Worm (Caenorhabditis elegans) whole organism, early embryonic: ENCODE data around the gene dod-20.

Source experiments
- B0310.2 ChIP-seq: sonication (generic microtip); optimal IDR thresholded peaks from 2 replicates; lab custom pipeline; 2016; ENCODE audit warnings: mild to moderate bottlenecking, missing genetic modification characterization, missing compliant biosample characterization
- F13C5.2 ChIP-seq: sonication (generic microtip); optimal IDR thresholded peaks from 2 replicates; lab custom pipeline; 2017; ENCODE audit warnings: mild to moderate bottlenecking, missing genetic modification characterization, inconsistent platforms, missing compliant biosample characterization
- aly-1 ChIP-seq: sonication (generic microtip); optimal IDR thresholded peaks from 2 replicates; lab custom pipeline; 2016; ENCODE audit warnings: missing genetic modification characterization, missing compliant biosample characterization
- ama-1 ChIP-seq: fragments of 150-350 bp; optimal IDR thresholded peaks from 2 replicates; lab custom pipeline; 2014
- ceh-13 ChIP-seq: fragments of 200-800 bp; sonication (Bioruptor generic); optimal IDR thresholded peaks from 2 replicates; lab custom pipeline; 2018; ENCODE audit warnings: mild to moderate bottlenecking, missing genetic modification characterization, missing compliant biosample characterization
- ceh-36 ChIP-seq: sonication (generic microtip); optimal IDR thresholded peaks from 2 replicates; lab custom pipeline; 2016; ENCODE audit warnings: missing genetic modification characterization, inconsistent platforms, missing compliant biosample characterization
- ets-7 ChIP-seq: sonication (generic microtip); optimal IDR thresholded peaks from 2 replicates; lab custom pipeline; 2016; ENCODE audit warnings: missing genotype, missing genetic modification characterization, missing compliant biosample characterization
- flt-1 ChIP-seq: fragments of 200-800 bp; sonication (Bioruptor generic); IDR thresholded peaks from 2 replicates; pipeline ENCODE4 v1.3.6; 2022; ENCODE audit warnings: missing genetic modification characterization, missing compliant biosample characterization
- hmbx-1 ChIP-seq: sonication (generic microtip); optimal IDR thresholded peaks from 2 replicates; lab custom pipeline; 2016; ENCODE audit warnings: mild to moderate bottlenecking, missing genetic modification characterization, missing compliant biosample characterization
- hmg-4 ChIP-seq: fragments of 200-800 bp; sonication (Bioruptor generic); optimal IDR thresholded peaks from 2 replicates; lab custom pipeline; 2018; ENCODE audit warnings: mild to moderate bottlenecking, missing genetic modification characterization, missing compliant biosample characterization
- hnd-1 ChIP-seq: sonication (generic microtip); optimal IDR thresholded peaks from 2 replicates; lab custom pipeline; 2016; ENCODE audit warnings: missing genetic modification characterization, missing compliant biosample characterization
- pes-1 ChIP-seq: fragments of 200-800 bp; sonication (Bioruptor generic); IDR thresholded peaks from 2 replicates; pipeline ENCODE4 v1.3.6; 2022; ENCODE audit warnings: missing genetic modification reagents, missing genetic modification characterization, missing compliant biosample characterization
- scrt-1 ChIP-seq: fragments of 200-800 bp; sonication (Bioruptor generic); IDR thresholded peaks from 2 replicates; pipeline ENCODE4 v1.3.6; 2022; ENCODE audit warnings: missing genetic modification characterization, missing compliant biosample characterization
- sea-1 ChIP-seq: fragments of 200-800 bp; sonication (Bioruptor generic); conservative IDR thresholded peaks from 2 replicates; pipeline ENCODE4 v1.3.6; 2022; ENCODE audit warnings: missing genetic modification characterization, missing compliant biosample characterization
- tbx-11 ChIP-seq: fragments of 200-800 bp; sonication (Bioruptor generic); IDR thresholded peaks from 2 replicates; pipeline ENCODE4 v1.3.6; 2022; ENCODE audit warnings: missing genetic modification characterization, missing compliant biosample characterization
- tbx-37 ChIP-seq: fragments of 200-800 bp; sonication (Bioruptor generic); conservative IDR thresholded peaks from 2 replicates; pipeline ENCODE4 v1.3.6; 2022; ENCODE audit warnings: missing genetic modification reagents, missing genetic modification characterization, missing compliant biosample characterization
- tra-4 ChIP-seq: sonication (generic microtip); optimal IDR thresholded peaks from 2 replicates; lab custom pipeline; 2017; ENCODE audit warnings: missing genetic modification characterization, missing compliant biosample characterization

dod-20 gene

ce11 chrV:385488-385887 is 36.7 kb upstream of the dod-20 start, which contains the start of gene lipl-5:
Gene lipl-5 (plus strand): TSS chrV:385746.
- TF ChIP-seq pes-1 (GFP tag; lab: Robert Waterston, UW): no peak
- no peak for TF ChIP-seq hmbx-1 (tag; lab: Kevin White, UChicago)
- no peak for TF ChIP-seq hmg-4
- no peak for TF ChIP-seq sea-1 (GFP tag; lab: Robert Waterston, UW)
- no peak for TF ChIP-seq flt-1 (GFP tag; lab: Robert Waterston, UW)
- TF ChIP-seq B0310.2: no peak
- TF ChIP-seq scrt-1: no peak
- TF ChIP-seq ets-7 (tag; lab: Kevin White, UChicago): no peak
- no peak for TF ChIP-seq F13C5.2 (tag; lab: Kevin White, UChicago)
- no peak for TF ChIP-seq ama-1 (lab: Kevin White, UChicago)
- TF ChIP-seq tbx-37 (GFP tag; lab: Robert Waterston, UW): no peak
- TF ChIP-seq ceh-36 (tag; lab: Kevin White, UChicago): no peak
- TF ChIP-seq ceh-13: no peak

- no peak for TF ChIP-seq ama-1 (lab: Kevin White, UChicago)
- TF ChIP-seq pes-1 (GFP tag; lab: Robert Waterston, UW): no peak
Measured at ce11 chrV:388397-388796, 33.8 kb upstream of the dod-20 start, which contains the start of gene ZK6.6. Gene ZK6.6 (plus strand): TSS chrV:388697.

- TF ChIP-seq B0310.2 (no peak), aly-1 (tag; lab: Kevin White, UChicago) (no peak), F13C5.2 (tag; lab: Kevin White, UChicago) (no peak), tbx-37 (GFP tag; lab: Robert Waterston, UW) (no peak), ceh-36 (tag; lab: Kevin White, UChicago) (no peak), sea-1 (GFP tag; lab: Robert Waterston, UW) (no peak), tra-4 (tag; lab: Kevin White, UChicago) (no peak), flt-1 (GFP tag; lab: Robert Waterston, UW) (no peak), ceh-13 (no peak), hmg-4 (no peak), pes-1 (GFP tag; lab: Robert Waterston, UW) (no peak), tbx-11 (GFP tag; lab: Robert Waterston, UW) (no peak), hmbx-1 (tag; lab: Kevin White, UChicago) (no peak), hnd-1 (tag; lab: Kevin White, UChicago) (no peak), scrt-1 (no peak)
Measured at ce11 chrV:392199-392678, 30.0 kb upstream of the dod-20 start, which contains the start of gene nhr-254. Gene nhr-254 (plus strand): TSS chrV:392628.

ce11 chrV:396309-396708 is 25.9 kb upstream of the dod-20 start, which contains the start of gene nhr-253:
Gene nhr-253 (plus strand): TSS chrV:396593.
- TF ChIP-seq pes-1 (GFP tag; lab: Robert Waterston, UW): no peak
- no peak for TF ChIP-seq ceh-36 (tag; lab: Kevin White, UChicago)
- no peak for TF ChIP-seq hnd-1 (tag; lab: Kevin White, UChicago)
- no peak for TF ChIP-seq hmg-4
- TF ChIP-seq tbx-11 (GFP tag; lab: Robert Waterston, UW): no peak
- TF ChIP-seq ama-1 (lab: Kevin White, UChicago): no peak
- no peak for TF ChIP-seq hmbx-1 (tag; lab: Kevin White, UChicago)
- no peak for TF ChIP-seq tbx-37 (GFP tag; lab: Robert Waterston, UW)
- TF ChIP-seq F13C5.2 (tag; lab: Kevin White, UChicago): no peak
- no peak for TF ChIP-seq aly-1 (tag; lab: Kevin White, UChicago)
- no peak for TF ChIP-seq scrt-1
- TF ChIP-seq flt-1 (GFP tag; lab: Robert Waterston, UW): no peak
- TF ChIP-seq sea-1 (GFP tag; lab: Robert Waterston, UW): no peak

ce11 chrV:399721-400120 is 22.5 kb upstream of the dod-20 start, which contains the start of gene scl-27:
Gene scl-27 (plus strand): TSS chrV:400021.
- TF ChIP-seq hnd-1 (tag; lab: Kevin White, UChicago): no peak
- no peak for TF ChIP-seq F13C5.2 (tag; lab: Kevin White, UChicago)
- no peak for TF ChIP-seq ceh-36 (tag; lab: Kevin White, UChicago)
- TF ChIP-seq sea-1 (GFP tag; lab: Robert Waterston, UW): no peak
- no peak for TF ChIP-seq scrt-1
- no peak for TF ChIP-seq ets-7 (tag; lab: Kevin White, UChicago)
- TF ChIP-seq pes-1 (GFP tag; lab: Robert Waterston, UW): no peak
- no peak for TF ChIP-seq hmg-4
- TF ChIP-seq tra-4 (tag; lab: Kevin White, UChicago): no peak

ce11 chrV:403028-403427 is 19.2 kb upstream of the dod-20 start, which contains the start of gene srh-62:
Gene srh-62 (minus strand): TSS chrV:403128.
- TF ChIP-seq hmbx-1 (tag; lab: Kevin White, UChicago) (no peak), tra-4 (tag; lab: Kevin White, UChicago) (no peak), sea-1 (GFP tag; lab: Robert Waterston, UW) (no peak), scrt-1 (no peak), B0310.2 (no peak), hnd-1 (tag; lab: Kevin White, UChicago) (no peak), aly-1 (tag; lab: Kevin White, UChicago) (no peak), hmg-4 (no peak)

- TF ChIP-seq hmg-4: no peak
- TF ChIP-seq flt-1 (GFP tag; lab: Robert Waterston, UW): no peak
- TF ChIP-seq tra-4 (tag; lab: Kevin White, UChicago): no peak
- no peak for TF ChIP-seq pes-1 (GFP tag; lab: Robert Waterston, UW)
Measured at ce11 chrV:404210-404669, 18.0 kb upstream of the dod-20 start, which contains the start of gene nhr-252. Gene nhr-252 (plus strand): TSS chrV:404619.

ce11 chrV:412820-413219 is 9.4 kb upstream of the dod-20 start:
- TF ChIP-seq hnd-1 (tag; lab: Kevin White, UChicago) (no peak), B0310.2 (no peak), hmbx-1 (tag; lab: Kevin White, UChicago) (no peak), ceh-13 (no peak), tbx-11 (GFP tag; lab: Robert Waterston, UW) (no peak), ets-7 (tag; lab: Kevin White, UChicago) (no peak), F13C5.2 (tag; lab: Kevin White, UChicago) (no peak), aly-1 (tag; lab: Kevin White, UChicago) (no peak), tbx-37 (GFP tag; lab: Robert Waterston, UW) (no peak), tra-4 (tag; lab: Kevin White, UChicago) (no peak), hmg-4 (no peak), flt-1 (GFP tag; lab: Robert Waterston, UW) (no peak), sea-1 (GFP tag; lab: Robert Waterston, UW) (no peak), ceh-36 (tag; lab: Kevin White, UChicago) (no peak), scrt-1 (no peak)
